Fruit fly (Drosophila melanogaster): ENCODE measurements around the gene CG14052.

CG14052 gene

dm6 chrX:2187520-2187919 is 36.0 kb upstream of the CG14052 start, which contains the start of gene CG3457:
Gene CG3457 (plus strand): TSS chrX:2187820.
- peak; percentile 15 for TF ChIP-seq pad (GFP tag; optimal IDR thresholded peaks at IDR 0.05)
- TF ChIP-seq ovo (GFP tag; optimal IDR thresholded peaks at IDR 0.05) = no peak

- no peak for TF ChIP-seq ovo (GFP tag; optimal IDR thresholded peaks at IDR 0.05)
- TF ChIP-seq CG7045 (GFP tag; optimal IDR thresholded peaks at IDR 0.05) = no peak
- TF ChIP-seq kay (GFP tag; ENCODE audit: borderline replicate concordance) = no peak
- TF ChIP-seq bab1 (GFP tag; optimal IDR thresholded peaks at IDR 0.05) = no peak
These were observed 34.7 kb upstream of the CG14052 start, which contains the start of gene Mct1 for dm6 chrX:2188888-2189287. Gene Mct1 (plus strand): TSS chrX:2189188.

- no peak for TF ChIP-seq CG5204 (GFP tag; optimal IDR thresholded peaks at IDR 0.05)
- TF ChIP-seq CG7045 (GFP tag; optimal IDR thresholded peaks at IDR 0.05) = no peak
- no peak for TF ChIP-seq CG11617 (GFP tag; optimal IDR thresholded peaks at IDR 0.05)
- no peak for TF ChIP-seq CG7101 (tag; optimal IDR thresholded peaks at IDR 0.05)
- TF ChIP-seq bab1 (GFP tag; optimal IDR thresholded peaks at IDR 0.05) = no peak
- TF ChIP-seq Crg-1 (GFP tag; optimal IDR thresholded peaks at IDR 0.05) = no peak
- TF ChIP-seq cic (GFP tag; optimal IDR thresholded peaks at IDR 0.05) = no peak
- TF ChIP-seq ovo (GFP tag; optimal IDR thresholded peaks at IDR 0.05) = no peak
- no peak for TF ChIP-seq cnc (optimal IDR thresholded peaks at IDR 0.05)
- no peak for TF ChIP-seq pad (GFP tag; optimal IDR thresholded peaks at IDR 0.05)
- TF ChIP-seq Hr96 (GFP tag; optimal IDR thresholded peaks at IDR 0.05) = no peak
- TF ChIP-seq CG12768 (GFP tag; optimal IDR thresholded peaks at IDR 0.05) = no peak
- no peak for TF ChIP-seq CG14711 (tag; optimal IDR thresholded peaks at IDR 0.05)
These were observed 31.7 kb upstream of the CG14052 start for dm6 chrX:2191896-2192295.

- TF ChIP-seq CG11617 (GFP tag; optimal IDR thresholded peaks at IDR 0.05) (no peak), bab1 (GFP tag; optimal IDR thresholded peaks at IDR 0.05) (no peak), CG7101 (tag; optimal IDR thresholded peaks at IDR 0.05) (no peak), CG33017 (tag; optimal IDR thresholded peaks at IDR 0.05) (no peak), Clk (GFP tag; optimal IDR thresholded peaks at IDR 0.05) (no peak), CG1620 (GFP tag; optimal IDR thresholded peaks at IDR 0.05) (no peak), Crg-1 (GFP tag; optimal IDR thresholded peaks at IDR 0.05) (no peak), tj (GFP tag; optimal IDR thresholded peaks at IDR 0.05) (no peak), kay (GFP tag; ENCODE audit: borderline replicate concordance) (no peak), cnc (optimal IDR thresholded peaks at IDR 0.05) (no peak), ovo (GFP tag; optimal IDR thresholded peaks at IDR 0.05) (no peak), Mnt (GFP tag; optimal IDR thresholded peaks at IDR 0.05) (no peak)
These were observed 30.4 kb upstream of the CG14052 start for dm6 chrX:2193158-2193557.

- TF ChIP-seq cic (GFP tag; optimal IDR thresholded peaks at IDR 0.05) (no peak), toe (GFP tag; optimal IDR thresholded peaks at IDR 0.05) (no peak), CG7045 (GFP tag; optimal IDR thresholded peaks at IDR 0.05) (no peak), CG33017 (tag; optimal IDR thresholded peaks at IDR 0.05) (no peak), CG14711 (tag; optimal IDR thresholded peaks at IDR 0.05) (no peak), CG12768 (GFP tag; optimal IDR thresholded peaks at IDR 0.05) (no peak), kay (GFP tag; ENCODE audit: borderline replicate concordance) (no peak), cnc (optimal IDR thresholded peaks at IDR 0.05) (no peak), Crg-1 (GFP tag; optimal IDR thresholded peaks at IDR 0.05) (no peak), Hr96 (GFP tag; optimal IDR thresholded peaks at IDR 0.05) (no peak), CG7101 (tag; optimal IDR thresholded peaks at IDR 0.05) (no peak), CG5204 (GFP tag; optimal IDR thresholded peaks at IDR 0.05) (no peak), pad (GFP tag; optimal IDR thresholded peaks at IDR 0.05) (no peak), Mnt (GFP tag; optimal IDR thresholded peaks at IDR 0.05) (no peak), ovo (GFP tag; optimal IDR thresholded peaks at IDR 0.05) (no peak), Clk (GFP tag; optimal IDR thresholded peaks at IDR 0.05) (no peak), CG1620 (GFP tag; optimal IDR thresholded peaks at IDR 0.05) (no peak), tj (GFP tag; optimal IDR thresholded peaks at IDR 0.05) (no peak), CG11617 (GFP tag; optimal IDR thresholded peaks at IDR 0.05) (no peak)
These were observed 29.7 kb upstream of the CG14052 start, which contains the start of gene CG14053 for dm6 chrX:2193809-2194207. Gene CG14053 (minus strand): TSS chrX:2193909.

dm6 chrX:2194208-2195094 is 29.1 kb upstream of the CG14052 start:
- TF ChIP-seq CG11617 (GFP tag; optimal IDR thresholded peaks at IDR 0.05) = no peak
- TF ChIP-seq CG1620 (GFP tag; optimal IDR thresholded peaks at IDR 0.05) = peak; percentile 13
- no peak for TF ChIP-seq toe (GFP tag; optimal IDR thresholded peaks at IDR 0.05)
- TF ChIP-seq Mnt (GFP tag; optimal IDR thresholded peaks at IDR 0.05) = peak; percentile 34
- no peak for TF ChIP-seq CG12768 (GFP tag; optimal IDR thresholded peaks at IDR 0.05)
- TF ChIP-seq pad (GFP tag; optimal IDR thresholded peaks at IDR 0.05) = peak; percentile 92
- TF ChIP-seq bab1 (GFP tag; optimal IDR thresholded peaks at IDR 0.05) = no peak
- TF ChIP-seq ovo (GFP tag; optimal IDR thresholded peaks at IDR 0.05) = peak; percentile 37
- TF ChIP-seq Crg-1 (GFP tag; optimal IDR thresholded peaks at IDR 0.05) = no peak
- no peak for TF ChIP-seq cnc (optimal IDR thresholded peaks at IDR 0.05)
- no peak for TF ChIP-seq CG5204 (GFP tag; optimal IDR thresholded peaks at IDR 0.05)
- peak; percentile 46 for TF ChIP-seq tj (GFP tag; optimal IDR thresholded peaks at IDR 0.05)
- no peak for TF ChIP-seq CG7045 (GFP tag; optimal IDR thresholded peaks at IDR 0.05)
- peak; percentile 81 for TF ChIP-seq cic (GFP tag; optimal IDR thresholded peaks at IDR 0.05)

Data from whole organism, adult.